Worm (Caenorhabditis elegans): ENCODE results near the gene gad-1.

DNA sequence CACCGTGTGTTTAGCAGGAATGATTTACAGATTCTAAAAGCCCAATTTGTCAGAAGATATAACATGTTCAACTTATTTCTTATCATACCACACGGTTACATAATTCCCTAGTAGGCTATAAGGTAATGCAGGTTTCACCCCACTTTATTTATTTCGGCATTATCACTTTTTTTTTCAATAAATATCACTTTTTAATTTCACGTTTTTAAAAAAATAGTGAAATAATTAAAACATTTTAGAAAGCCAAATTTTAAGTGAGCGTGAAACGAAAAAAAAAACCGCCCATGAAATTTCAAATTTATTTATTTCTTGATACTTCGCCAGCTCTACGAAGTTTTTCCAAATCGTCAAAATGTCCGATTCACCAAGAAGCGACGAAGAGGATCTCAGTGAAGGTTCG lies 15.1 kb upstream of the gad-1 start, which contains the start of gene fbxa-196:
- TF ChIP-seq lsy-2 (tag; optimal IDR thresholded peaks at IDR 0.05) (no peak), flh-1 (GFP tag; optimal IDR thresholded peaks at IDR 0.05) (no peak), elt-3 (tag; optimal IDR thresholded peaks at IDR 0.05) (no peak), elt-1 (tag; optimal IDR thresholded peaks at IDR 0.05; ENCODE audit: borderline replicate concordance, insufficient read depth) (no peak), nhr-2 (tag; optimal IDR thresholded peaks at IDR 0.05) (no peak), ceh-43 (GFP tag; optimal IDR thresholded peaks at IDR 0.05) (no peak), nhr-76 (tag; optimal IDR thresholded peaks at IDR 0.05) (no peak), unc-62 (GFP tag; optimal IDR thresholded peaks at IDR 0.05) (no peak), pha-4 (tag; optimal IDR thresholded peaks at IDR 0.05) (no peak), ztf-11 (tag; optimal IDR thresholded peaks at IDR 0.05) (no peak), blmp-1 (tag; optimal IDR thresholded peaks at IDR 0.05) (no peak), mab-5 (tag; optimal IDR thresholded peaks at IDR 0.05) (no peak)

Measured in whole organism, mixed stage, embryonic.